Worm (Caenorhabditis elegans): ENCODE data around the gene Y57G11C.23.

DNA sequence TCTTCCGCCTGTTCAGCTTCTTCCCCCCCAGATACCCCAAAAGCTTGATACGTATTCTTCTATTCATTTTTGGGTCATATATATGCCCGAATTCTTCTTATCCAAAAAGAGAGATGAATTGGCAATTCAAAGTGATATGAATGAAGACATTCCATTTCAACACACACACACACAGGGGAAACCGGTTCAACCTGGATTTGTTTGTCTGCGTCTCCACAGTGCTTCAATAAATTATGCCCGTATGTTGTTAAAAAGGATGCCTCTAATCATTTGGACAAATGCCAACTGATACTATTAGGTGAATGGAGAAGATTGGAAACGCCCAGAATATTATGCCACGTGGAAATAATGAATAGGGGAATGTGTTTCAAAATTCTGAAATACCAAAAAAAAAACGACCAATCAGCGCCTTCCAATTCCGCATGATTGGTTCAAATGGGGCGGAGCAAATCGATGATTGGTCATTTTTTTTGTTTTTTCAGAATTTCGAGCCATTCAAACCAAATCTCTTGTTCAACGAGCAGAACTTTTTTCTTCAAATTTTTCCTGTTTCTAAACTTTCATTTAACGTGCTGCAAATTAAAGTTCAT, 8.3 kb upstream of the Y57G11C.23 start:
- no peak for TF ChIP-seq lir-1 (GFP tag; conservative IDR thresholded peaks at IDR 0.05)
- no peak for TF ChIP-seq mcd-1 (GFP tag; IDR thresholded peaks at IDR 0.05)
- TF ChIP-seq F37B4.10 (GFP tag; IDR thresholded peaks at IDR 0.05), result no peak
- no peak for TF ChIP-seq lin-26 (GFP tag; IDR thresholded peaks at IDR 0.05)
- TF ChIP-seq nhr-179 (tag; optimal IDR thresholded peaks at IDR 0.05), result no peak
- no peak for TF ChIP-seq hlh-12 (tag; optimal IDR thresholded peaks at IDR 0.05)
